Worm (Caenorhabditis elegans) whole organism, L3 larva: ENCODE data around the gene F20B6.9.

Experiments
- R02D3.7 ChIP-seq: fragments of 150-350 bp; optimal IDR thresholded peaks from 2 replicates; lab custom pipeline; 2014; ENCODE audit warnings: missing biosample characterization, missing genetic modification characterization
- ZK546.5 ChIP-seq: sonication (generic microtip); optimal IDR thresholded peaks from 2 replicates; lab custom pipeline; 2017; ENCODE audit warnings: missing biosample characterization, missing genetic modification characterization
- aly-2 ChIP-seq: fragments of 150-350 bp; optimal IDR thresholded peaks from 2 replicates; lab custom pipeline; 2014; ENCODE audit warnings: missing biosample characterization, missing genetic modification characterization
- ama-1 ChIP-seq: fragments of 150-350 bp; optimal IDR thresholded peaks from 2 replicates; lab custom pipeline; 2018
- ceh-16 ChIP-seq: sonication (generic microtip); optimal IDR thresholded peaks from 2 replicates; lab custom pipeline; 2017; ENCODE audit warnings: missing biosample characterization, missing genetic modification characterization
- ceh-28 ChIP-seq: fragments of 150-350 bp; optimal IDR thresholded peaks from 2 replicates; lab custom pipeline; 2014; ENCODE audit warnings: missing biosample characterization, missing genetic modification reagents, missing genetic modification characterization
- ceh-82 ChIP-seq: fragments of 150-350 bp; optimal IDR thresholded peaks from 2 replicates; lab custom pipeline; 2014; ENCODE audit warnings: missing biosample characterization, missing genetic modification characterization
- ceh-9 ChIP-seq: sonication (generic microtip); optimal IDR thresholded peaks from 2 replicates; lab custom pipeline; 2018; ENCODE audit warnings: missing biosample characterization, missing genetic modification characterization
- daf-12 ChIP-seq: fragments of 150-350 bp; optimal IDR thresholded peaks from 2 replicates; lab custom pipeline; 2014; ENCODE audit warnings: missing biosample characterization, missing genetic modification reagents, missing genetic modification characterization
- egl-27 ChIP-seq: sonication (generic microtip); optimal IDR thresholded peaks from 4 replicates; lab custom pipeline; 2017; ENCODE audit warnings: missing biosample characterization, missing genetic modification reagents, missing genetic modification characterization
- egl-5 ChIP-seq: fragments of 150-350 bp; optimal IDR thresholded peaks from 2 replicates; lab custom pipeline; 2017; ENCODE audit warnings: missing biosample characterization, missing genetic modification reagents, missing genetic modification characterization, inconsistent platforms
- elt-1 ChIP-seq: fragments of 150-350 bp; optimal IDR thresholded peaks from 2 replicates; lab custom pipeline; 2014; ENCODE audit warnings: missing biosample characterization, missing genetic modification characterization
- elt-2 ChIP-seq: sonication (generic microtip); optimal IDR thresholded peaks from 2 replicates; lab custom pipeline; 2016; ENCODE audit warnings: missing genetic modification reagents, mild to moderate bottlenecking, missing genetic modification characterization, missing compliant biosample characterization
- elt-3 ChIP-seq, 3 experiments: fragments of 150-350 bp in 1 of 3; sonication (generic microtip) in 2 of 3; optimal IDR thresholded peaks; 2 replicates in 2 of 3; 4 replicates in 1 of 3; lab custom pipeline; 2014 to 2017; ENCODE audit warnings: missing biosample characterization in 3 of 3, missing genetic modification characterization in 3 of 3
- eor-1 ChIP-seq, 2 experiments: fragments of 150-350 bp; optimal IDR thresholded peaks; 2 replicates each; lab custom pipeline; 2014 to 2018; ENCODE audit warnings: missing biosample characterization in 2 of 2, missing genetic modification characterization in 2 of 2
- fkh-10 ChIP-seq: sonication (generic microtip); optimal IDR thresholded peaks from 2 replicates; lab custom pipeline; 2017; ENCODE audit warnings: missing biosample characterization, missing genetic modification reagents, missing genetic modification characterization
- fkh-2 ChIP-seq: fragments of 150-350 bp; optimal IDR thresholded peaks from 2 replicates; lab custom pipeline; 2014; ENCODE audit warnings: missing biosample characterization, missing genetic modification reagents, missing genetic modification characterization
- fos-1 ChIP-seq: fragments of 150-350 bp; optimal IDR thresholded peaks from 2 replicates; lab custom pipeline; 2014; ENCODE audit warnings: missing biosample characterization, missing genetic modification characterization
- hmg-11 ChIP-seq: sonication (generic microtip); optimal IDR thresholded peaks from 2 replicates; lab custom pipeline; 2016; ENCODE audit warnings: missing genetic modification characterization, missing compliant biosample characterization
- jun-1 ChIP-seq: fragments of 150-350 bp; optimal IDR thresholded peaks from 2 replicates; lab custom pipeline; 2014; ENCODE audit warnings: missing biosample characterization, missing genetic modification reagents, missing genetic modification characterization
- lin-15B ChIP-seq: fragments of 150-350 bp; optimal IDR thresholded peaks from 2 replicates; lab custom pipeline; 2014; ENCODE audit warnings: missing biosample characterization, missing genetic modification characterization
- lin-39 ChIP-seq: fragments of 150-350 bp; optimal IDR thresholded peaks from 2 replicates; lab custom pipeline; 2018; ENCODE audit warnings: missing biosample characterization, missing genetic modification reagents, missing genetic modification characterization
- lsy-12 ChIP-seq: sonication (generic microtip); optimal IDR thresholded peaks from 2 replicates; lab custom pipeline; 2016; ENCODE audit warnings: mild to moderate bottlenecking, missing genetic modification characterization, missing compliant biosample characterization
- mdl-1 ChIP-seq: fragments of 150-350 bp; optimal IDR thresholded peaks from 2 replicates; lab custom pipeline; 2014; ENCODE audit warnings: missing biosample characterization, missing genetic modification characterization
- mml-1 ChIP-seq: fragments of 150-350 bp; sonication (generic microtip); optimal IDR thresholded peaks from 3 replicates; lab custom pipeline; 2014; ENCODE audit warnings: missing biosample characterization, missing genetic modification characterization
- nfya-1 ChIP-seq: sonication (generic microtip); optimal IDR thresholded peaks from 2 replicates; lab custom pipeline; 2017; ENCODE audit warnings: missing genetic modification characterization, mild to moderate bottlenecking, missing compliant biosample characterization, antibody characterized with exemption, moderate library complexity; ENCODE audit not compliant: insufficient read depth
- nhr-11 ChIP-seq: fragments of 150-350 bp; optimal IDR thresholded peaks from 2 replicates; lab custom pipeline; 2014; ENCODE audit warnings: missing biosample characterization, missing genetic modification characterization
- nhr-12 ChIP-seq: fragments of 150-350 bp; optimal IDR thresholded peaks from 2 replicates; lab custom pipeline; 2014; ENCODE audit warnings: missing biosample characterization, missing genetic modification characterization
- nhr-23 ChIP-seq: fragments of 150-350 bp; optimal IDR thresholded peaks from 2 replicates; lab custom pipeline; 2014; ENCODE audit warnings: missing biosample characterization, missing genetic modification reagents, missing genetic modification characterization
- nhr-237 ChIP-seq: fragments of 150-350 bp; optimal IDR thresholded peaks from 2 replicates; lab custom pipeline; 2014; ENCODE audit warnings: missing biosample characterization, missing genetic modification characterization
- nhr-25 ChIP-seq: sonication (generic microtip); optimal IDR thresholded peaks from 2 replicates; lab custom pipeline; 2017; ENCODE audit warnings: missing biosample characterization, missing genetic modification characterization
- nhr-28 ChIP-seq: fragments of 150-350 bp; optimal IDR thresholded peaks from 2 replicates; lab custom pipeline; 2014; ENCODE audit warnings: missing biosample characterization, missing genetic modification characterization
- nhr-43 ChIP-seq: sonication (generic microtip); optimal IDR thresholded peaks from 2 replicates; lab custom pipeline; 2016; ENCODE audit warnings: mild to moderate bottlenecking, missing genetic modification characterization, missing compliant biosample characterization; ENCODE audit not compliant: poor library complexity, severe bottlenecking
- nhr-67 ChIP-seq: fragments of 150-350 bp; optimal IDR thresholded peaks from 2 replicates; lab custom pipeline; 2014; ENCODE audit warnings: missing biosample characterization, missing genetic modification characterization
- nhr-76 ChIP-seq: fragments of 150-350 bp; sonication (generic microtip); optimal IDR thresholded peaks from 5 replicates; lab custom pipeline; 2014; ENCODE audit warnings: missing biosample characterization, missing genetic modification characterization
- nhr-77 ChIP-seq: fragments of 150-350 bp; optimal IDR thresholded peaks from 2 replicates; lab custom pipeline; 2014; ENCODE audit warnings: missing biosample characterization, missing genetic modification characterization
- pha-4 ChIP-seq: fragments of 150-350 bp; optimal IDR thresholded peaks from 2 replicates; lab custom pipeline; 2014; ENCODE audit warnings: missing biosample characterization, missing genetic modification reagents, missing genetic modification characterization
- pqm-1 ChIP-seq: fragments of 150-350 bp; optimal IDR thresholded peaks from 2 replicates; lab custom pipeline; 2017; ENCODE audit warnings: missing biosample characterization, missing genetic modification characterization, inconsistent platforms
- sea-2 ChIP-seq: fragments of 150-350 bp; sonication (generic microtip); optimal IDR thresholded peaks from 4 replicates; lab custom pipeline; 2014; ENCODE audit warnings: missing biosample characterization, missing genetic modification reagents, missing genetic modification characterization
- skn-1 ChIP-seq: fragments of 150-350 bp; optimal IDR thresholded peaks from 2 replicates; lab custom pipeline; 2014; ENCODE audit warnings: missing biosample characterization, missing genetic modification characterization
- snpc-4 ChIP-seq: fragments of 150-350 bp; optimal IDR thresholded peaks from 2 replicates; lab custom pipeline; 2014; ENCODE audit warnings: missing biosample characterization, missing genetic modification characterization
- tbx-2 ChIP-seq: sonication (generic microtip); optimal IDR thresholded peaks from 2 replicates; lab custom pipeline; 2016; ENCODE audit warnings: mild to moderate bottlenecking, missing genetic modification characterization, missing compliant biosample characterization
- unc-39 ChIP-seq: sonication (generic microtip); optimal IDR thresholded peaks from 4 replicates; lab custom pipeline; 2017; ENCODE audit warnings: missing biosample characterization, missing genetic modification characterization
- unc-62 ChIP-seq: fragments of 150-350 bp; sonication (generic microtip); optimal IDR thresholded peaks from 4 replicates; lab custom pipeline; 2014; ENCODE audit warnings: missing biosample characterization, missing genetic modification reagents, missing genetic modification characterization
- zag-1 ChIP-seq: fragments of 150-350 bp; optimal IDR thresholded peaks from 2 replicates; lab custom pipeline; 2014; ENCODE audit warnings: missing biosample characterization, missing genetic modification characterization
- ztf-11 ChIP-seq: fragments of 150-350 bp; optimal IDR thresholded peaks from 2 replicates; lab custom pipeline; 2014; ENCODE audit warnings: missing biosample characterization, missing genetic modification characterization
- ztf-4 ChIP-seq: fragments of 150-350 bp; optimal IDR thresholded peaks from 2 replicates; lab custom pipeline; 2014; ENCODE audit warnings: missing biosample characterization, missing genetic modification characterization

F20B6.9 gene

DNA sequence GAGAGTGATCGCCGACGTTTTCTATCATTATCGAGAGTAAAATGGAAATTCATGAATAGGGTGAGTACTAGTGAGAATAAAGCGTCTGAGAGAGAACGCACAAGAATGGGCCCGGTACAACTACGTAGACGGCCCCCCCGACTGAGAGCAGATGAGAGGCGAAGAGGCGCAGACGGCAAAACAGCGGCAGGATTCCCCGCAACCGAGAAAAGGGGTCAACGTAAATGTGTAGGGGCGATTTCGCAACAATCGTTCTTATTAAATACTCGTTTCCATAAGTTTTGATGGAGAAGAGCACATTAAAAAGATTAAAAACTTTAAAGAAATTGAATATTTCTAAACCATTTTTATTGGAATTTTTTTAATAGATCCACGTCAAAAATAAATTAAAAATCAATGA, 7.4 kb upstream of the F20B6.9 start:
- TF ChIP-seq daf-12 = no peak
- TF ChIP-seq skn-1 = no peak
- TF ChIP-seq nhr-237 = no peak
- TF ChIP-seq elt-1 (tag; lab: Kevin White, UChicago) = no peak
- no peak for TF ChIP-seq zag-1 (tag; lab: Kevin White, UChicago)
- no peak for TF ChIP-seq nhr-76 (tag; lab: Kevin White, UChicago)
- no peak for TF ChIP-seq nhr-12
- no peak for TF ChIP-seq ceh-16 (tag; lab: Kevin White, UChicago)
- no peak for TF ChIP-seq jun-1
- peak; percentile 63 for TF ChIP-seq nfya-1 (tag; lab: Kevin White, UChicago)
- no peak for TF ChIP-seq lin-15B (tag; lab: Kevin White, UChicago)
- no peak for TF ChIP-seq tbx-2
- no peak for TF ChIP-seq fkh-10 (GFP tag; lab: Kevin White, UChicago)
- TF ChIP-seq nhr-28 (tag; lab: Kevin White, UChicago) = no peak
- TF ChIP-seq ztf-11 (tag; lab: Kevin White, UChicago) = no peak
- TF ChIP-seq eor-1 (tag; optimal IDR thresholded peaks at IDR 0.05; lab: Kevin White, UChicago) = no peak
- no peak for TF ChIP-seq fos-1
- TF ChIP-seq ceh-82 (tag; lab: Kevin White, UChicago) = no peak
- TF ChIP-seq nhr-43 (tag; lab: Kevin White, UChicago) = peak; percentile 38
- TF ChIP-seq lin-39 (tag; lab: Kevin White, UChicago) = no peak
- no peak for TF ChIP-seq ceh-9 (tag; lab: Kevin White, UChicago)
- TF ChIP-seq fkh-2 (tag; lab: Kevin White, UChicago) = no peak
- no peak for TF ChIP-seq nhr-25 (tag; lab: Kevin White, UChicago)
- no peak for TF ChIP-seq unc-39 (tag; lab: Kevin White, UChicago)
- TF ChIP-seq mdl-1 (tag; lab: Kevin White, UChicago) = no peak
- TF ChIP-seq nhr-77 (tag; lab: Kevin White, UChicago) = no peak
- TF ChIP-seq egl-5 = no peak
- no peak for TF ChIP-seq unc-62 (GFP tag; lab: Kevin White, UChicago)
- TF ChIP-seq elt-3 (tag; optimal IDR thresholded peaks at IDR 0.05; lab: Kevin White, UChicago) = no peak
- TF ChIP-seq sea-2 (GFP tag; lab: Kevin White, UChicago) = no peak
- no peak for TF ChIP-seq nhr-11
- TF ChIP-seq hmg-11 (tag; lab: Kevin White, UChicago) = peak; percentile 37
- no peak for TF ChIP-seq ztf-4 (tag; lab: Kevin White, UChicago)
- peak; percentile 7 for TF ChIP-seq snpc-4 (tag; lab: Kevin White, UChicago)
- peak; percentile 52 for TF ChIP-seq nhr-23 (tag; lab: Kevin White, UChicago)
- TF ChIP-seq ceh-28 (tag; lab: Kevin White, UChicago) = no peak
- peak; percentile 15 for TF ChIP-seq pha-4 (tag; lab: Kevin White, UChicago)
- no peak for TF ChIP-seq mml-1 (tag; lab: Kevin White, UChicago)
- TF ChIP-seq egl-27 = no peak
- no peak for TF ChIP-seq ama-1
- no peak for TF ChIP-seq elt-2 (tag; lab: Kevin White, UChicago)
- no peak for TF ChIP-seq aly-2 (tag; lab: Kevin White, UChicago)
- no peak for TF ChIP-seq nhr-67 (tag; lab: Kevin White, UChicago)
- no peak for TF ChIP-seq pqm-1 (tag; lab: Kevin White, UChicago)
- no peak for TF ChIP-seq ZK546.5
- no peak for TF ChIP-seq R02D3.7 (tag; lab: Kevin White, UChicago)
- no peak for TF ChIP-seq lsy-12 (tag; lab: Kevin White, UChicago)

DNA sequence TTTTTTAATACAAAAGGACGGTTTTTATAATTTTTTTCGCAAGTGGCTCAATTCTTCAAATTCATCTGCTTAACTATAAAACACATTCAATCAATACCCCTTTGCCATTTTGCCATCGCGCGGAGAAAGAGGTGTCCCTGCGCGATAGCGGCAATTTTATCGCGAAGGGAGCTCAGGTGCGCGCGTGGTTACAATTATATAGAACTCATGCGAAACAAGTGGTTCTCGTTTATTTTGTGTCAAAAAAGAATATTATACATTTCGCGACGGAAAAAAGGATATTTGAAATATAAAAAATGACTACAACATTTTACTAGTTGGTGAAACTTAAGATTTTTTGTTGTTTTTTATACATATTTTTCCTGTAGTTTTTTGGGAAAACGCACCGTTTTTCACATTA, 1.8 kb upstream of the F20B6.9 start:
- TF ChIP-seq pha-4 (tag; lab: Kevin White, UChicago) (peak; percentile 98), aly-2 (tag; lab: Kevin White, UChicago) (peak; percentile 97), sea-2 (GFP tag; lab: Kevin White, UChicago) (no peak), zag-1 (tag; lab: Kevin White, UChicago) (peak; percentile 95), mdl-1 (tag; lab: Kevin White, UChicago) (peak; percentile 73), hmg-11 (tag; lab: Kevin White, UChicago) (peak; percentile 91), elt-2 (tag; lab: Kevin White, UChicago) (peak; percentile 86), lin-15B (tag; lab: Kevin White, UChicago) (peak; percentile 44), nfya-1 (tag; lab: Kevin White, UChicago) (peak; percentile 98), ama-1 (peak; percentile 68), ztf-4 (tag; lab: Kevin White, UChicago) (peak; percentile 94), ceh-28 (tag; lab: Kevin White, UChicago) (peak; percentile 100), egl-27 (peak; percentile 97), ceh-16 (tag; lab: Kevin White, UChicago) (peak; percentile 68), R02D3.7 (tag; lab: Kevin White, UChicago) (peak; percentile 95), fkh-2 (tag; lab: Kevin White, UChicago) (peak; percentile 88), lin-39 (tag; lab: Kevin White, UChicago) (peak; percentile 99), egl-5 (peak; percentile 99), fos-1 (peak; percentile 94), pqm-1 (tag; lab: Kevin White, UChicago) (peak; percentile 82), nhr-237 (peak; percentile 93), ztf-11 (tag; lab: Kevin White, UChicago) (peak; percentile 70), daf-12 (peak; percentile 93), elt-1 (tag; lab: Kevin White, UChicago) (peak; percentile 88), lsy-12 (tag; lab: Kevin White, UChicago) (peak; percentile 97), nhr-25 (tag; lab: Kevin White, UChicago) (peak; percentile 98), ceh-82 (tag; lab: Kevin White, UChicago) (peak; percentile 99), nhr-77 (tag; lab: Kevin White, UChicago) (peak; percentile 100), tbx-2 (peak; percentile 99), nhr-11 (peak; percentile 97), nhr-28 (tag; lab: Kevin White, UChicago) (peak; percentile 87), nhr-76 (tag; lab: Kevin White, UChicago) (peak; percentile 93), jun-1 (peak; percentile 100), ZK546.5 (peak; percentile 62), elt-3 (tag; optimal IDR thresholded peaks at IDR 0.05; lab: Kevin White, UChicago) (peak; percentile 59 to 98 (median 94))
